Worm (Caenorhabditis elegans) whole organism, L1 larva: ENCODE measurements around the gene srx-17.

Source experiments
- C16A3.4 ChIP-seq: fragments of 150-350 bp; optimal IDR thresholded peaks from 2 replicates; lab custom pipeline; 2014; ENCODE audit warnings: missing biosample characterization, missing genetic modification characterization
- C34B4.2 ChIP-seq: sonication (generic microtip); optimal IDR thresholded peaks from 2 replicates; lab custom pipeline; 2017; ENCODE audit warnings: mild to moderate bottlenecking, missing genetic modification characterization, missing compliant biosample characterization
- Y116A8C.19 ChIP-seq: sonication (generic microtip); optimal IDR thresholded peaks from 2 replicates; lab custom pipeline; 2016; ENCODE audit warnings: missing compliant biosample characterization, missing genetic modification characterization, borderline replicate concordance
- ama-1 ChIP-seq: fragments of 150-350 bp; optimal IDR thresholded peaks from 2 replicates; lab custom pipeline; 2014
- blmp-1 ChIP-seq: fragments of 150-350 bp; optimal IDR thresholded peaks from 2 replicates; lab custom pipeline; 2014; ENCODE audit warnings: missing biosample characterization, missing genetic modification characterization
- ceh-8 ChIP-seq: fragments of 200-800 bp; sonication (Bioruptor generic); optimal IDR thresholded peaks from 2 replicates; lab custom pipeline; 2018; ENCODE audit warnings: mild to moderate bottlenecking, missing genetic modification characterization, moderate library complexity, missing compliant biosample characterization
- ceh-88 ChIP-seq: fragments of 200-800 bp; sonication (Bioruptor generic); IDR thresholded peaks from 2 replicates; pipeline ENCODE4 v1.3.6; 2022; ENCODE audit warnings: missing genetic modification characterization, missing compliant biosample characterization
- efl-1 ChIP-seq, 4 experiments: fragments of 150-350 bp; optimal IDR thresholded peaks in 3 of 4; peaks in 1 of 4; 1 replicate in 1 of 4; 2 replicates in 3 of 4; lab custom pipeline; 2014; ENCODE audit warnings: missing biosample characterization in 2 of 4, missing genetic modification characterization in 2 of 4, missing genetic modification reagents in 2 of 4
- efl-3 ChIP-seq: fragments of 200-800 bp; sonication (Bioruptor generic); optimal IDR thresholded peaks from 2 replicates; lab custom pipeline; 2018; ENCODE audit warnings: mild to moderate bottlenecking, missing genetic modification characterization, missing compliant biosample characterization
- egl-13 ChIP-seq: sonication (generic microtip); optimal IDR thresholded peaks from 2 replicates; lab custom pipeline; 2016; ENCODE audit warnings: missing genotype, missing genetic modification reagents, missing genetic modification characterization, missing compliant biosample characterization
- egl-27 ChIP-seq, 2 experiments: fragments of 150-350 bp in 1 of 2; sonication (generic microtip); optimal IDR thresholded peaks; 3 replicates each; lab custom pipeline; 2017 to 2018; ENCODE audit warnings: missing biosample characterization in 2 of 2, missing genetic modification characterization in 2 of 2, missing genetic modification reagents in 2 of 2
- elt-2 ChIP-seq: sonication (generic microtip); optimal IDR thresholded peaks from 2 replicates; lab custom pipeline; 2016; ENCODE audit warnings: missing genetic modification characterization, mild to moderate bottlenecking, inconsistent platforms, missing compliant biosample characterization, missing genetic modification reagents
- elt-3 ChIP-seq, 6 experiments: fragments of 150-350 bp in 1 of 6; sonication (generic microtip); optimal IDR thresholded peaks; 2 replicates each; lab custom pipeline; 2017 to 2018; ENCODE audit warnings: missing biosample characterization in 6 of 6, missing genetic modification characterization in 6 of 6, inconsistent platforms in 1 of 6
- fkh-10 ChIP-seq: sonication (generic microtip); optimal IDR thresholded peaks from 2 replicates; lab custom pipeline; 2017; ENCODE audit warnings: missing biosample characterization, missing genetic modification reagents, missing genetic modification characterization
- fkh-4 ChIP-seq: sonication (generic microtip); optimal IDR thresholded peaks from 2 replicates; lab custom pipeline; 2016; ENCODE audit warnings: missing compliant biosample characterization, missing genetic modification characterization, borderline replicate concordance
- fkh-8 ChIP-seq: sonication (generic microtip); optimal IDR thresholded peaks from 2 replicates; lab custom pipeline; 2016; ENCODE audit warnings: mild to moderate bottlenecking, missing genetic modification characterization, missing compliant biosample characterization
- grh-1 ChIP-seq: fragments of 200-800 bp; sonication (Bioruptor generic); IDR thresholded peaks from 2 replicates; pipeline ENCODE4 v1.3.6; 2022; ENCODE audit warnings: missing genetic modification reagents, missing genetic modification characterization, missing compliant biosample characterization
- hlh-17 ChIP-seq: fragments of 200-800 bp; sonication (Bioruptor generic); optimal IDR thresholded peaks from 2 replicates; lab custom pipeline; 2018; ENCODE audit warnings: missing genetic modification characterization, mild to moderate bottlenecking, missing compliant biosample characterization, moderate library complexity, borderline replicate concordance
- hlh-4 ChIP-seq: sonication (generic microtip); optimal IDR thresholded peaks from 2 replicates; lab custom pipeline; 2016; ENCODE audit warnings: mild to moderate bottlenecking, missing genetic modification characterization, missing compliant biosample characterization
- hpl-2 ChIP-seq: fragments of 150-350 bp; optimal IDR thresholded peaks from 2 replicates; lab custom pipeline; 2014; ENCODE audit warnings: missing biosample characterization, missing genetic modification reagents, missing genetic modification characterization
- lin-13 ChIP-seq: fragments of 150-350 bp; optimal IDR thresholded peaks from 2 replicates; lab custom pipeline; 2014; ENCODE audit warnings: missing biosample characterization, missing genetic modification reagents, missing genetic modification characterization
- lin-14 ChIP-seq: fragments of 200-800 bp; sonication (Bioruptor generic); optimal IDR thresholded peaks from 2 replicates; lab custom pipeline; 2018; ENCODE audit warnings: mild to moderate bottlenecking, missing genetic modification characterization, moderate library complexity, missing compliant biosample characterization
- mdl-1 ChIP-seq, 2 experiments: fragments of 150-350 bp; optimal IDR thresholded peaks; 2 replicates each; lab custom pipeline; 2014 to 2017; ENCODE audit warnings: missing biosample characterization in 2 of 2, missing genetic modification characterization in 2 of 2, inconsistent platforms in 1 of 2
- mef-2 ChIP-seq: fragments of 150-350 bp; optimal IDR thresholded peaks from 2 replicates; lab custom pipeline; 2014; ENCODE audit warnings: missing biosample characterization, missing genetic modification characterization
- mep-1 ChIP-seq: fragments of 150-350 bp; optimal IDR thresholded peaks from 2 replicates; lab custom pipeline; 2014; ENCODE audit warnings: missing biosample characterization, missing genetic modification characterization
- nhr-19 ChIP-seq: fragments of 200-800 bp; sonication (Bioruptor generic); conservative IDR thresholded peaks from 2 replicates; pipeline ENCODE4 v1.3.6; 2022; ENCODE audit warnings: missing genetic modification characterization, missing compliant biosample characterization
- nhr-20 ChIP-seq: sonication (generic microtip); optimal IDR thresholded peaks from 2 replicates; lab custom pipeline; 2016; ENCODE audit warnings: mild to moderate bottlenecking, missing genetic modification characterization, missing compliant biosample characterization
- nhr-237 ChIP-seq: fragments of 150-350 bp; optimal IDR thresholded peaks from 2 replicates; lab custom pipeline; 2014; ENCODE audit warnings: missing biosample characterization, missing genetic modification characterization
- nhr-28 ChIP-seq: fragments of 150-350 bp; optimal IDR thresholded peaks from 2 replicates; lab custom pipeline; 2014; ENCODE audit warnings: missing biosample characterization, missing genetic modification characterization
- nhr-47 ChIP-seq: sonication (generic microtip); optimal IDR thresholded peaks from 2 replicates; lab custom pipeline; 2016; ENCODE audit warnings: mild to moderate bottlenecking, missing genetic modification characterization, moderate library complexity, missing compliant biosample characterization
- nhr-76 ChIP-seq: sonication (generic microtip); optimal IDR thresholded peaks from 2 replicates; lab custom pipeline; 2017; ENCODE audit warnings: missing biosample characterization, missing genetic modification characterization
- nhr-84 ChIP-seq: sonication (generic microtip); optimal IDR thresholded peaks from 2 replicates; lab custom pipeline; 2017; ENCODE audit warnings: missing biosample characterization, missing genetic modification characterization
- pax-3 ChIP-seq: fragments of 200-800 bp; sonication (Bioruptor generic); optimal IDR thresholded peaks from 2 replicates; lab custom pipeline; 2018; ENCODE audit warnings: mild to moderate bottlenecking, missing genetic modification characterization, moderate library complexity, missing compliant biosample characterization
- sox-4 ChIP-seq: sonication (generic microtip); optimal IDR thresholded peaks from 2 replicates; lab custom pipeline; 2016; ENCODE audit warnings: missing genetic modification characterization, missing compliant biosample characterization
- sptf-1 ChIP-seq: fragments of 150-350 bp; optimal IDR thresholded peaks from 2 replicates; lab custom pipeline; 2014; ENCODE audit warnings: missing biosample characterization, missing genetic modification characterization
- tlp-1 ChIP-seq: fragments of 150-350 bp; optimal IDR thresholded peaks from 2 replicates; lab custom pipeline; 2014; ENCODE audit warnings: missing biosample characterization, missing genetic modification characterization
- unc-30 ChIP-seq: sonication (generic microtip); optimal IDR thresholded peaks from 2 replicates; lab custom pipeline; 2017; ENCODE audit warnings: missing biosample characterization, missing genetic modification characterization
- unc-86 ChIP-seq: sonication (generic microtip); optimal IDR thresholded peaks from 2 replicates; lab custom pipeline; 2016; ENCODE audit warnings: missing genetic modification characterization, missing compliant biosample characterization
- unc-98 ChIP-seq: fragments of 200-800 bp; sonication (Bioruptor generic); IDR thresholded peaks from 2 replicates; pipeline ENCODE4 v1.3.6; 2022; ENCODE audit warnings: missing genetic modification characterization, missing compliant biosample characterization
- vab-15 ChIP-seq: sonication (generic microtip); optimal IDR thresholded peaks from 2 replicates; lab custom pipeline; 2017; ENCODE audit warnings: missing genotype, mild to moderate bottlenecking, missing genetic modification characterization, missing compliant biosample characterization
- zag-1 ChIP-seq: fragments of 150-350 bp; optimal IDR thresholded peaks from 2 replicates; lab custom pipeline; 2014; ENCODE audit warnings: missing biosample characterization, missing genetic modification characterization
- ztf-11 ChIP-seq, 2 experiments: sonication (generic microtip); optimal IDR thresholded peaks; 2 replicates each; lab custom pipeline; 2016 to 2017; ENCODE audit warnings: missing genetic modification characterization in 2 of 2, missing biosample characterization in 1 of 2, missing compliant biosample characterization in 1 of 2

Gene srx-17

DNA sequence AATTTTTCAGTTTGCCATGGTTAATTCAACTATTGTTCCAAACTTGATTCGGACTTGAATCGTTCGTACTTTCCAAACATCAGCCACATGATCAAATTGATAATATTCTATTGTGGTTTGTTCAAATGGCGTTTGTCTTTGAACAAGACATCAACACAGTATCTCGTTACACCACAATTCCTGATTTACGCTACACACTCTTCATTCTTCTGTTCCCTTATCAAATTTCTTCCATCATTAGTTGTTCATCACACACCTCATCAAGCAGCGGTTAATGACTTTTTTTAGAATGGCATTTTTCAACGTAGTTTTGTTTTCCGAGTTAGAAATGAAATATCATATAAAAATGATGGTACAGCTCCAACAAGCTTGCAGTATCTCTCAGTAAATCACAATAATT is 37.2 kb downstream of the srx-17 start (continued):
- TF ChIP-seq unc-30 (tag; lab: Kevin White, UChicago) (no peak), elt-3 (tag; optimal IDR thresholded peaks at IDR 0.05; lab: Kevin White, UChicago) (peak in 3 of 6 experiments; percentile 24 to 59 (median 31)), C16A3.4 (no peak), C34B4.2 (tag; lab: Kevin White, UChicago) (no peak), nhr-19 (GFP tag; lab: Robert Waterston, UW) (no peak), hlh-4 (tag; lab: Kevin White, UChicago) (no peak), lin-14 (GFP tag; lab: Kevin White, UChicago) (peak; percentile 46), fkh-10 (GFP tag; lab: Kevin White, UChicago) (no peak), efl-1 (optimal IDR thresholded peaks at IDR 0.05; lab: Kevin White, UChicago) (no peak), efl-1 (GFP tag; optimal IDR thresholded peaks at IDR 0.05 in 1 of 2; lab: Kevin White, UChicago) (no peak), lin-13 (no peak), nhr-47 (tag; lab: Kevin White, UChicago) (no peak), fkh-4 (tag; lab: Kevin White, UChicago) (no peak), egl-13 (no peak), nhr-76 (no peak), sox-4 (no peak), nhr-20 (tag; lab: Kevin White, UChicago) (peak; percentile 48), ama-1 (no peak), nhr-84 (tag; lab: Kevin White, UChicago) (no peak), mdl-1 (tag; optimal IDR thresholded peaks at IDR 0.05; lab: Kevin White, UChicago) (peak in 1 of 2 experiments; percentile 13), zag-1 (tag; lab: Kevin White, UChicago) (no peak), Y116A8C.19 (tag; lab: Kevin White, UChicago) (no peak), unc-98 (GFP tag; lab: Robert Waterston, UW) (no peak), hlh-17 (no peak), vab-15 (no peak), ceh-8 (GFP tag; lab: Kevin White, UChicago) (no peak), pax-3 (tag; lab: Kevin White, UChicago) (no peak), nhr-237 (no peak), tlp-1 (tag; lab: Kevin White, UChicago) (no peak), elt-2 (tag; lab: Kevin White, UChicago) (peak; percentile 76), unc-86 (tag; lab: Kevin White, UChicago) (no peak), mef-2 (tag; lab: Kevin White, UChicago) (no peak), ceh-88 (GFP tag; lab: Robert Waterston, UW) (no peak), mep-1 (tag; lab: Kevin White, UChicago) (no peak), sptf-1 (no peak), blmp-1 (tag; lab: Kevin White, UChicago) (peak; percentile 48), fkh-8 (tag; lab: Kevin White, UChicago) (no peak), nhr-28 (tag; lab: Kevin White, UChicago) (no peak), ztf-11 (tag; optimal IDR thresholded peaks at IDR 0.05; lab: Kevin White, UChicago) (no peak), efl-3 (no peak), grh-1 (no peak), hpl-2 (GFP tag; lab: Kevin White, UChicago) (no peak), egl-27 (tag; optimal IDR thresholded peaks at IDR 0.05; lab: Kevin White, UChicago) (no peak)

DNA sequence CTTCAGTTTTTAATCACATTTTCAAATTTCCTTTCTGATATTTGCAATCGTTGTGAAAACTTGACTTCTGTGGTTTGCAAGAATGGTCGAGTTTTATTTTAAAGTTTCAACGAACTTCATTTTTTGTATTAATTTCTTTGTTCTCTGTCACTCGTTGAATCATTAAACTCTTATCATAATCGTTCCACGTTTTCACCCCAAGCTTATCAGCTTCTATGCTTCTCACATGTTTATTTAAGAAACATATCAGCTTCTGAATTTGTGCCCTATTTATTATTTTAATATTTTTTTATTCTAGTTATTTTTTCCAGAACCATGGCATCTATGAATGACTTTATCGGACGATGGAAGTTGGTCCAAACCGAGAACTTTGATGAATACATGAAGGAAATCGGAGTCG is 38.2 kb downstream of the srx-17 start, which contains the start of gene lbp-7:
Gene lbp-7, plus strand, starts transcription at position 312 of the 400 bp plus-strand sequence.
- TF ChIP-seq tlp-1 (tag; lab: Kevin White, UChicago) (peak; percentile 8), nhr-20 (tag; lab: Kevin White, UChicago) (peak; percentile 5), elt-2 (tag; lab: Kevin White, UChicago) (peak; percentile 86), efl-3 (no peak)
